Worm (Caenorhabditis elegans) whole organism, L1 larva: ENCODE results near the gene hyl-2.
A peak's percentile ranks its signal among the peaks of the same experiment; 100 is the strongest.

Experiments
- C04F5.9 ChIP-seq: sonication (generic microtip); optimal IDR thresholded peaks from 2 replicates; lab custom pipeline; 2016; ENCODE audit warnings: missing genetic modification characterization, missing compliant biosample characterization
- C16A3.4 ChIP-seq: fragments of 150-350 bp; optimal IDR thresholded peaks from 2 replicates; lab custom pipeline; 2014; ENCODE audit warnings: missing biosample characterization, missing genetic modification characterization
- aha-1 ChIP-seq: fragments of 150-350 bp; optimal IDR thresholded peaks from 2 replicates; lab custom pipeline; 2014; ENCODE audit warnings: missing biosample characterization, missing genetic modification characterization
- ama-1 ChIP-seq: fragments of 150-350 bp; optimal IDR thresholded peaks from 2 replicates; lab custom pipeline; 2014
- ceh-90 ChIP-seq: sonication (generic microtip); optimal IDR thresholded peaks from 2 replicates; lab custom pipeline; 2016; ENCODE audit warnings: missing genetic modification characterization, missing compliant biosample characterization
- dpl-1 ChIP-seq, 3 experiments: fragments of 150-350 bp in 2 of 3; sonication (generic microtip) in 1 of 3; optimal IDR thresholded peaks; 2 replicates each; lab custom pipeline; 2014 to 2017; ENCODE audit warnings: missing biosample characterization in 3 of 3, missing genetic modification characterization in 3 of 3, missing genetic modification reagents in 3 of 3
- dsc-1 ChIP-seq: sonication (generic microtip); optimal IDR thresholded peaks from 2 replicates; lab custom pipeline; 2016; ENCODE audit warnings: mild to moderate bottlenecking, missing genetic modification characterization, missing compliant biosample characterization
- egl-13 ChIP-seq: sonication (generic microtip); optimal IDR thresholded peaks from 2 replicates; lab custom pipeline; 2016; ENCODE audit warnings: missing genotype, missing genetic modification reagents, missing genetic modification characterization, missing compliant biosample characterization
- fkh-10 ChIP-seq: sonication (generic microtip); optimal IDR thresholded peaks from 2 replicates; lab custom pipeline; 2017; ENCODE audit warnings: missing biosample characterization, missing genetic modification reagents, missing genetic modification characterization
- fkh-4 ChIP-seq: sonication (generic microtip); optimal IDR thresholded peaks from 2 replicates; lab custom pipeline; 2016; ENCODE audit warnings: missing compliant biosample characterization, missing genetic modification characterization, borderline replicate concordance
- fos-1 ChIP-seq: fragments of 150-350 bp; optimal IDR thresholded peaks from 2 replicates; lab custom pipeline; 2014; ENCODE audit warnings: missing biosample characterization, missing genetic modification characterization
- isw-1 ChIP-seq: fragments of 200-800 bp; sonication (Bioruptor generic); IDR thresholded peaks from 2 replicates; pipeline ENCODE4 v1.3.6; 2022; ENCODE audit warnings: missing genetic modification characterization, missing compliant biosample characterization
- jun-1 ChIP-seq: fragments of 150-350 bp; optimal IDR thresholded peaks from 2 replicates; lab custom pipeline; 2014; ENCODE audit warnings: missing biosample characterization, missing genetic modification reagents, missing genetic modification characterization
- lin-13 ChIP-seq: fragments of 150-350 bp; optimal IDR thresholded peaks from 2 replicates; lab custom pipeline; 2014; ENCODE audit warnings: missing biosample characterization, missing genetic modification reagents, missing genetic modification characterization
- lin-14 ChIP-seq: fragments of 200-800 bp; sonication (Bioruptor generic); optimal IDR thresholded peaks from 2 replicates; lab custom pipeline; 2018; ENCODE audit warnings: mild to moderate bottlenecking, missing genetic modification characterization, moderate library complexity, missing compliant biosample characterization
- mab-9 ChIP-seq: fragments of 200-800 bp; sonication (Bioruptor generic); IDR thresholded peaks from 2 replicates; pipeline ENCODE4 v1.3.6; 2022; ENCODE audit warnings: missing genetic modification reagents, missing genetic modification characterization, missing compliant biosample characterization
- nhr-12 ChIP-seq: sonication (generic microtip); optimal IDR thresholded peaks from 2 replicates; lab custom pipeline; 2017; ENCODE audit warnings: missing biosample characterization, missing genetic modification characterization
- nhr-19 ChIP-seq: fragments of 200-800 bp; sonication (Bioruptor generic); conservative IDR thresholded peaks from 2 replicates; pipeline ENCODE4 v1.3.6; 2022; ENCODE audit warnings: missing genetic modification characterization, missing compliant biosample characterization
- nhr-20 ChIP-seq: sonication (generic microtip); optimal IDR thresholded peaks from 2 replicates; lab custom pipeline; 2016; ENCODE audit warnings: mild to moderate bottlenecking, missing genetic modification characterization, missing compliant biosample characterization
- nhr-47 ChIP-seq: sonication (generic microtip); optimal IDR thresholded peaks from 2 replicates; lab custom pipeline; 2016; ENCODE audit warnings: mild to moderate bottlenecking, missing genetic modification characterization, moderate library complexity, missing compliant biosample characterization
- nhr-85 ChIP-seq: sonication (generic microtip); peaks from one replicate; lab custom pipeline; 2016; ENCODE audit warnings: missing genetic modification characterization, inconsistent platforms, missing compliant biosample characterization
- nhr-90 ChIP-seq: sonication (generic microtip); optimal IDR thresholded peaks from 2 replicates; lab custom pipeline; 2016; ENCODE audit warnings: mild to moderate bottlenecking, missing genetic modification characterization, missing compliant biosample characterization; ENCODE audit not compliant: poor library complexity
- skn-1 ChIP-seq: fragments of 150-350 bp; optimal IDR thresholded peaks from 2 replicates; lab custom pipeline; 2014; ENCODE audit warnings: missing biosample characterization, missing genetic modification characterization
- snpc-4 ChIP-seq: fragments of 150-350 bp; optimal IDR thresholded peaks from 2 replicates; lab custom pipeline; 2014; ENCODE audit warnings: missing biosample characterization, missing genetic modification characterization
- snu-23 ChIP-seq: sonication (generic microtip); optimal IDR thresholded peaks from 2 replicates; lab custom pipeline; 2016; ENCODE audit warnings: missing genetic modification characterization, missing compliant biosample characterization
- sox-4 ChIP-seq: sonication (generic microtip); optimal IDR thresholded peaks from 2 replicates; lab custom pipeline; 2016; ENCODE audit warnings: missing genetic modification characterization, missing compliant biosample characterization
- sup-37 ChIP-seq: fragments of 200-800 bp; sonication (Bioruptor generic); optimal IDR thresholded peaks from 2 replicates; lab custom pipeline; 2018; ENCODE audit warnings: mild to moderate bottlenecking, missing genetic modification characterization, missing compliant biosample characterization
- swsn-7 ChIP-seq: sonication (generic microtip); optimal IDR thresholded peaks from 2 replicates; lab custom pipeline; 2016; ENCODE audit warnings: missing genetic modification characterization, missing compliant biosample characterization
- tbx-2 ChIP-seq: sonication (generic microtip); optimal IDR thresholded peaks from 2 replicates; lab custom pipeline; 2016; ENCODE audit warnings: missing genetic modification characterization, missing compliant biosample characterization
- tlp-1 ChIP-seq: fragments of 150-350 bp; optimal IDR thresholded peaks from 2 replicates; lab custom pipeline; 2014; ENCODE audit warnings: missing biosample characterization, missing genetic modification characterization
- xbp-1 ChIP-seq: sonication (generic microtip); optimal IDR thresholded peaks from 2 replicates; lab custom pipeline; 2016; ENCODE audit warnings: missing genetic modification characterization, missing compliant biosample characterization
- zag-1 ChIP-seq: fragments of 150-350 bp; optimal IDR thresholded peaks from 2 replicates; lab custom pipeline; 2014; ENCODE audit warnings: missing biosample characterization, missing genetic modification characterization

Gene hyl-2

DNA sequence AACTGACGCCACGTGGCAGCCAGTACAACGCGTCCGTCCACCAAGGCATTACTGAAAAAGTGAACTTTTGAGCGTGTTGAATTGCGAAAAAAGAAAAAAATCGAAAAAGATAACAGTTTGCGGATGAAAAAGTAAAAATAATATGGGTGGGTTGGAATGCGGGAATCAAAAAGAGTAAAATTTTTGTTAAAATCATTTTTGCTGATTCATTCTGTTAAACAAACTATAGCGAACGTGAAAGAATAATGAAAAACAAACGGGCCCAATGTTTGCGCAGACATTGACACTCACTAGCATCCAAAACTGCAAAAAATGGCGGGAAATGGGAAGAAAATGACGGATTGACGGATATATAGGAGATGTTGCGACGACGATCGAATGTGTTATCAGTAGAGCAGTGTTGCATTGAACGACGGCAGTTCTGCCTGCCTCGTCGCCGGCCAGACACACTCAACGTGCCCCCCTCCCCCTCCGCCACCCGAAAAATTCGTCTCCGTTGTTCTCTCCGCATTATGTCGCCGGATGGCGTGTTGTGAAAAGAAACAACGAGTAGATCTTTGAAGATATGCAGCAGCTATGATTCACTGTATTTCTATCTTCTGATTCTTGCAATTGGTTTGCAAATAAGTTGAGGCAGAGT, at the start of gene hyl-2 (continued):
- TF ChIP-seq C16A3.4 (peak; percentile 35), C04F5.9 (tag; lab: Kevin White, UChicago) (no peak), jun-1 (tag; lab: Kevin White, UChicago) (no peak), sup-37 (GFP tag; lab: Kevin White, UChicago) (no peak), tbx-2 (tag; lab: Kevin White, UChicago) (peak; percentile 22), aha-1 (no peak), fkh-10 (GFP tag; lab: Kevin White, UChicago) (peak; percentile 34), skn-1 (tag; lab: Kevin White, UChicago) (no peak), tlp-1 (tag; lab: Kevin White, UChicago) (no peak), swsn-7 (tag; lab: Kevin White, UChicago) (peak; percentile 26), nhr-20 (tag; lab: Kevin White, UChicago) (peak; percentile 37), egl-13 (no peak), ceh-90 (tag; lab: Kevin White, UChicago) (no peak), xbp-1 (tag; lab: Kevin White, UChicago) (peak; percentile 35), nhr-19 (GFP tag; lab: Robert Waterston, UW) (peak; percentile 34), ama-1 (lab: Kevin White, UChicago) (no peak), nhr-47 (tag; lab: Kevin White, UChicago) (peak; percentile 37), nhr-85 (tag; lab: Kevin White, UChicago) (peak; percentile 76), dsc-1 (tag; lab: Kevin White, UChicago) (no peak), snpc-4 (no peak), snu-23 (peak; percentile 62), fos-1 (tag; lab: Kevin White, UChicago) (no peak)
- TF ChIP-seq, all 84 proteins: peak for 25

DNA sequence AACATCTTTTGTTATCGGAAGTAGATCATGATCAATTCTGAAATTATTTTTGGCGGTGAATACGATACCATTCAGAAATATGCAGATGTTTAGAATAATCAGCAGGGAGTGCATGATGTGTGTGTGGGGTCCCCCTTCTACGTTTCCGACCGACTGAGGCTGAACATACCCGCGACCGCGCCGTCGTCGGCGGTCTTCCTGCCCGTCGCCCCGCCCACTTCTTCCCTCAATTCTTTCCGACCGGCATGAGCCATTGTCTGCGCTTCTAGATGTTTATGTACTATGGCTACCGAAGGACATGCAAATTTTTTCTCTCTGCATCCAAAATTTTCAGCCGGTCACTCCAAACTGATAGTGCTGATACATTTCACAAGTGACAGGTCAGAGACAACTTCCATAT, 44.8 kb upstream of the hyl-2 start:
- TF ChIP-seq C04F5.9 (tag; lab: Kevin White, UChicago) (no peak), zag-1 (tag; lab: Kevin White, UChicago) (no peak), aha-1 (no peak), tbx-2 (tag; lab: Kevin White, UChicago) (no peak), xbp-1 (tag; lab: Kevin White, UChicago) (no peak), nhr-19 (GFP tag; lab: Robert Waterston, UW) (no peak), C16A3.4 (no peak)
- TF ChIP-seq, all 84 proteins: peak for 0

DNA sequence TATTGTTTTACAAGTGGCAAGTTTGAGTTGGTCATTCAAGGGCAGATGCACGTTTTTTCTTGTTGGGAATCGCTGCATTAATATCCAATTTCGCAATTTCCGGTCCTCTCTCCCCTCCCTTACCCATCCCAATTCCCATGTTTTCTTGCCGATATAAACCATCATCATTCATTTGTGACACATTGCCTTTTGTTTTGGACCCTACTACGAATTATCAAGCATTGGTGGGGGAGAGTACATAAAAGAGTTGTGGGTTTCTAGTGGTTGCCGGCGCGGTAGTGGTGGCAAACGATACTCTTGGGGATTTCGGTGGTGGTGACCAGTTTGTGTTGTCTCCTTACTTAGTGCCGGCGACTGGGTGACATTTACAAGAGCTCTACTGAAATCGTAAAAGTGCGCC, 43.0 kb upstream of the hyl-2 start:
- TF ChIP-seq nhr-90 (tag; lab: Kevin White, UChicago), result no peak
- no peak for TF ChIP-seq nhr-19 (GFP tag; lab: Robert Waterston, UW)
- peak; percentile 35 for TF ChIP-seq lin-14 (GFP tag; lab: Kevin White, UChicago)
- no peak for TF ChIP-seq skn-1 (tag; lab: Kevin White, UChicago)

DNA sequence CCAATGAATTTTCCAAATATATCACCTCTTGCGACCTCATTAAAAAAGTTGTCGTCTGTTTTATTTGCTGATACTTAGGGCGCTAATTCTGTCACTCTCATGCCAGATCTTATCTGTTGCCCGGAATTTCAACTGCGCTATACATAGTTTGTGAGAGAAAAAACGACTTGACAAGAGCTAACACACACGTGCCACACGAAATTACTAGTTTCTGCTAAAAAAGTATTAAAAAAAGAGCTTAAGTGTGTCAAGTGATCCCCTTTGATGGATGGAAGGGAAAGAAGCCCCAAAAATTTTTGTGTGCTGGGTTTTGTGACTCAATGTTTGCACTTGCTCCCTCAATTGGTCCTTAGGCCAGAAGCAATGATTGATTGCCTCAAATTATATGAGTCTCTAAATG, 41.4 kb upstream of the hyl-2 start:
- no peak for TF ChIP-seq sup-37 (GFP tag; lab: Kevin White, UChicago)
- TF ChIP-seq lin-14 (GFP tag; lab: Kevin White, UChicago), result peak; percentile 9
- TF ChIP-seq mab-9, result peak; percentile 54; the same call in 1 of the 2 replicates
- TF ChIP-seq nhr-19 (GFP tag; lab: Robert Waterston, UW), result no peak

DNA sequence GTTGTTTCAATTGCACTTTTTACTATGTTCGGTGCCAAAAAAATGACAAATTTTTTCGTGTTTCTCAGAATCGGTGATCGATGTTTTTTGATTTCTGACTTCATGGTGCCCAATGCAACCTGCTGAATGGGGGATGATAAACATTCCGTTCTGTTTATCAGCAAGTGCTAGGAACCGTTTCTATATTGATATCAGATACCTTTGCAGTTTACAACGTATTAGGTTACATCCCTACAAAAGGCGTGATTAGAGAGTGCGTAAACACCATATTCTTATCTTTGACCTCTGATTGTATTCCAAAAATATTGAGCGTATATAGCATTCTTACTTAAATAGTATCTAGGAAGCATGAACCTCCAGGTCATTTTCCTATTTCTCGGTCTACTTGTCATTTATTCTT, 33.5 kb upstream of the hyl-2 start, which contains the start of gene aman-1:
TSS of gene aman-1 (plus strand) at position 344 of the 400 bp plus-strand sequence.
- TF ChIP-seq sox-4 (no peak), dpl-1 (GFP tag; optimal IDR thresholded peaks at IDR 0.05; lab: Kevin White, UChicago) (no peak), fkh-4 (tag; lab: Kevin White, UChicago) (no peak), isw-1 (no peak), lin-13 (no peak), nhr-90 (tag; lab: Kevin White, UChicago) (no peak), ama-1 (lab: Kevin White, UChicago) (no peak), nhr-12 (no peak)
